Worm (Caenorhabditis elegans): ENCODE measurements around the gene nhr-192.

- no peak for TF ChIP-seq lin-13 (GFP tag; optimal IDR thresholded peaks at IDR 0.05)
- no peak for TF ChIP-seq unc-30 (tag; optimal IDR thresholded peaks at IDR 0.05)
These were observed 36.9 kb upstream of the nhr-192 start, which contains the start of gene C08B6.11 for ce11 chrV:10107309-10107708.

All from whole organism, L1 larva.